Worm (Caenorhabditis elegans) whole organism, L3 larva: ENCODE measurements around the gene B0524.3.
A peak's percentile ranks its signal among the peaks of the same experiment; 100 is the strongest.

Experiments
- R02D3.7 ChIP-seq: fragments of 150-350 bp; optimal IDR thresholded peaks from 2 replicates; lab custom pipeline; 2014; ENCODE audit warnings: missing biosample characterization, missing genetic modification characterization
- ZK546.5 ChIP-seq: sonication (generic microtip); optimal IDR thresholded peaks from 2 replicates; lab custom pipeline; 2017; ENCODE audit warnings: missing biosample characterization, missing genetic modification characterization
- aly-2 ChIP-seq: fragments of 150-350 bp; optimal IDR thresholded peaks from 2 replicates; lab custom pipeline; 2014; ENCODE audit warnings: missing biosample characterization, missing genetic modification characterization
- ama-1 ChIP-seq: fragments of 150-350 bp; optimal IDR thresholded peaks from 2 replicates; lab custom pipeline; 2018
- ceh-16 ChIP-seq: sonication (generic microtip); optimal IDR thresholded peaks from 2 replicates; lab custom pipeline; 2017; ENCODE audit warnings: missing biosample characterization, missing genetic modification characterization
- ceh-28 ChIP-seq: fragments of 150-350 bp; optimal IDR thresholded peaks from 2 replicates; lab custom pipeline; 2014; ENCODE audit warnings: missing biosample characterization, missing genetic modification reagents, missing genetic modification characterization
- ceh-82 ChIP-seq: fragments of 150-350 bp; optimal IDR thresholded peaks from 2 replicates; lab custom pipeline; 2014; ENCODE audit warnings: missing biosample characterization, missing genetic modification characterization
- ceh-9 ChIP-seq: sonication (generic microtip); optimal IDR thresholded peaks from 2 replicates; lab custom pipeline; 2018; ENCODE audit warnings: missing biosample characterization, missing genetic modification characterization
- daf-12 ChIP-seq: fragments of 150-350 bp; optimal IDR thresholded peaks from 2 replicates; lab custom pipeline; 2014; ENCODE audit warnings: missing biosample characterization, missing genetic modification reagents, missing genetic modification characterization
- egl-27 ChIP-seq: sonication (generic microtip); optimal IDR thresholded peaks from 4 replicates; lab custom pipeline; 2017; ENCODE audit warnings: missing biosample characterization, missing genetic modification reagents, missing genetic modification characterization
- egl-5 ChIP-seq: fragments of 150-350 bp; optimal IDR thresholded peaks from 2 replicates; lab custom pipeline; 2017; ENCODE audit warnings: missing biosample characterization, missing genetic modification reagents, missing genetic modification characterization, inconsistent platforms
- elt-1 ChIP-seq: fragments of 150-350 bp; optimal IDR thresholded peaks from 2 replicates; lab custom pipeline; 2014; ENCODE audit warnings: missing biosample characterization, missing genetic modification characterization
- elt-2 ChIP-seq: sonication (generic microtip); optimal IDR thresholded peaks from 2 replicates; lab custom pipeline; 2016; ENCODE audit warnings: missing genetic modification reagents, mild to moderate bottlenecking, missing genetic modification characterization, missing compliant biosample characterization
- elt-3 ChIP-seq, 3 experiments: fragments of 150-350 bp in 1 of 3; sonication (generic microtip) in 2 of 3; optimal IDR thresholded peaks; 2 replicates in 2 of 3; 4 replicates in 1 of 3; lab custom pipeline; 2014 to 2017; ENCODE audit warnings: missing biosample characterization in 3 of 3, missing genetic modification characterization in 3 of 3
- eor-1 ChIP-seq, 2 experiments: fragments of 150-350 bp; optimal IDR thresholded peaks; 2 replicates each; lab custom pipeline; 2014 to 2018; ENCODE audit warnings: missing biosample characterization in 2 of 2, missing genetic modification characterization in 2 of 2
- fkh-10 ChIP-seq: sonication (generic microtip); optimal IDR thresholded peaks from 2 replicates; lab custom pipeline; 2017; ENCODE audit warnings: missing biosample characterization, missing genetic modification reagents, missing genetic modification characterization
- fkh-2 ChIP-seq: fragments of 150-350 bp; optimal IDR thresholded peaks from 2 replicates; lab custom pipeline; 2014; ENCODE audit warnings: missing biosample characterization, missing genetic modification reagents, missing genetic modification characterization
- fos-1 ChIP-seq: fragments of 150-350 bp; optimal IDR thresholded peaks from 2 replicates; lab custom pipeline; 2014; ENCODE audit warnings: missing biosample characterization, missing genetic modification characterization
- hmg-11 ChIP-seq: sonication (generic microtip); optimal IDR thresholded peaks from 2 replicates; lab custom pipeline; 2016; ENCODE audit warnings: missing genetic modification characterization, missing compliant biosample characterization
- jun-1 ChIP-seq: fragments of 150-350 bp; optimal IDR thresholded peaks from 2 replicates; lab custom pipeline; 2014; ENCODE audit warnings: missing biosample characterization, missing genetic modification reagents, missing genetic modification characterization
- lin-15B ChIP-seq: fragments of 150-350 bp; optimal IDR thresholded peaks from 2 replicates; lab custom pipeline; 2014; ENCODE audit warnings: missing biosample characterization, missing genetic modification characterization
- lin-39 ChIP-seq: fragments of 150-350 bp; optimal IDR thresholded peaks from 2 replicates; lab custom pipeline; 2018; ENCODE audit warnings: missing biosample characterization, missing genetic modification reagents, missing genetic modification characterization
- lsy-12 ChIP-seq: sonication (generic microtip); optimal IDR thresholded peaks from 2 replicates; lab custom pipeline; 2016; ENCODE audit warnings: mild to moderate bottlenecking, missing genetic modification characterization, missing compliant biosample characterization
- mdl-1 ChIP-seq: fragments of 150-350 bp; optimal IDR thresholded peaks from 2 replicates; lab custom pipeline; 2014; ENCODE audit warnings: missing biosample characterization, missing genetic modification characterization
- mml-1 ChIP-seq: fragments of 150-350 bp; sonication (generic microtip); optimal IDR thresholded peaks from 3 replicates; lab custom pipeline; 2014; ENCODE audit warnings: missing biosample characterization, missing genetic modification characterization
- nfya-1 ChIP-seq: sonication (generic microtip); optimal IDR thresholded peaks from 2 replicates; lab custom pipeline; 2017; ENCODE audit warnings: missing genetic modification characterization, mild to moderate bottlenecking, missing compliant biosample characterization, antibody characterized with exemption, moderate library complexity; ENCODE audit not compliant: insufficient read depth
- nhr-11 ChIP-seq: fragments of 150-350 bp; optimal IDR thresholded peaks from 2 replicates; lab custom pipeline; 2014; ENCODE audit warnings: missing biosample characterization, missing genetic modification characterization
- nhr-12 ChIP-seq: fragments of 150-350 bp; optimal IDR thresholded peaks from 2 replicates; lab custom pipeline; 2014; ENCODE audit warnings: missing biosample characterization, missing genetic modification characterization
- nhr-23 ChIP-seq: fragments of 150-350 bp; optimal IDR thresholded peaks from 2 replicates; lab custom pipeline; 2014; ENCODE audit warnings: missing biosample characterization, missing genetic modification reagents, missing genetic modification characterization
- nhr-237 ChIP-seq: fragments of 150-350 bp; optimal IDR thresholded peaks from 2 replicates; lab custom pipeline; 2014; ENCODE audit warnings: missing biosample characterization, missing genetic modification characterization
- nhr-25 ChIP-seq: sonication (generic microtip); optimal IDR thresholded peaks from 2 replicates; lab custom pipeline; 2017; ENCODE audit warnings: missing biosample characterization, missing genetic modification characterization
- nhr-28 ChIP-seq: fragments of 150-350 bp; optimal IDR thresholded peaks from 2 replicates; lab custom pipeline; 2014; ENCODE audit warnings: missing biosample characterization, missing genetic modification characterization
- nhr-43 ChIP-seq: sonication (generic microtip); optimal IDR thresholded peaks from 2 replicates; lab custom pipeline; 2016; ENCODE audit warnings: mild to moderate bottlenecking, missing genetic modification characterization, missing compliant biosample characterization; ENCODE audit not compliant: poor library complexity, severe bottlenecking
- nhr-67 ChIP-seq: fragments of 150-350 bp; optimal IDR thresholded peaks from 2 replicates; lab custom pipeline; 2014; ENCODE audit warnings: missing biosample characterization, missing genetic modification characterization
- nhr-76 ChIP-seq: fragments of 150-350 bp; sonication (generic microtip); optimal IDR thresholded peaks from 5 replicates; lab custom pipeline; 2014; ENCODE audit warnings: missing biosample characterization, missing genetic modification characterization
- nhr-77 ChIP-seq: fragments of 150-350 bp; optimal IDR thresholded peaks from 2 replicates; lab custom pipeline; 2014; ENCODE audit warnings: missing biosample characterization, missing genetic modification characterization
- pha-4 ChIP-seq: fragments of 150-350 bp; optimal IDR thresholded peaks from 2 replicates; lab custom pipeline; 2014; ENCODE audit warnings: missing biosample characterization, missing genetic modification reagents, missing genetic modification characterization
- pqm-1 ChIP-seq: fragments of 150-350 bp; optimal IDR thresholded peaks from 2 replicates; lab custom pipeline; 2017; ENCODE audit warnings: missing biosample characterization, missing genetic modification characterization, inconsistent platforms
- sea-2 ChIP-seq: fragments of 150-350 bp; sonication (generic microtip); optimal IDR thresholded peaks from 4 replicates; lab custom pipeline; 2014; ENCODE audit warnings: missing biosample characterization, missing genetic modification reagents, missing genetic modification characterization
- skn-1 ChIP-seq: fragments of 150-350 bp; optimal IDR thresholded peaks from 2 replicates; lab custom pipeline; 2014; ENCODE audit warnings: missing biosample characterization, missing genetic modification characterization
- snpc-4 ChIP-seq: fragments of 150-350 bp; optimal IDR thresholded peaks from 2 replicates; lab custom pipeline; 2014; ENCODE audit warnings: missing biosample characterization, missing genetic modification characterization
- tbx-2 ChIP-seq: sonication (generic microtip); optimal IDR thresholded peaks from 2 replicates; lab custom pipeline; 2016; ENCODE audit warnings: mild to moderate bottlenecking, missing genetic modification characterization, missing compliant biosample characterization
- unc-39 ChIP-seq: sonication (generic microtip); optimal IDR thresholded peaks from 4 replicates; lab custom pipeline; 2017; ENCODE audit warnings: missing biosample characterization, missing genetic modification characterization
- unc-62 ChIP-seq: fragments of 150-350 bp; sonication (generic microtip); optimal IDR thresholded peaks from 4 replicates; lab custom pipeline; 2014; ENCODE audit warnings: missing biosample characterization, missing genetic modification reagents, missing genetic modification characterization
- zag-1 ChIP-seq: fragments of 150-350 bp; optimal IDR thresholded peaks from 2 replicates; lab custom pipeline; 2014; ENCODE audit warnings: missing biosample characterization, missing genetic modification characterization
- ztf-11 ChIP-seq: fragments of 150-350 bp; optimal IDR thresholded peaks from 2 replicates; lab custom pipeline; 2014; ENCODE audit warnings: missing biosample characterization, missing genetic modification characterization
- ztf-4 ChIP-seq: fragments of 150-350 bp; optimal IDR thresholded peaks from 2 replicates; lab custom pipeline; 2014; ENCODE audit warnings: missing biosample characterization, missing genetic modification characterization

Gene B0524.3

DNA sequence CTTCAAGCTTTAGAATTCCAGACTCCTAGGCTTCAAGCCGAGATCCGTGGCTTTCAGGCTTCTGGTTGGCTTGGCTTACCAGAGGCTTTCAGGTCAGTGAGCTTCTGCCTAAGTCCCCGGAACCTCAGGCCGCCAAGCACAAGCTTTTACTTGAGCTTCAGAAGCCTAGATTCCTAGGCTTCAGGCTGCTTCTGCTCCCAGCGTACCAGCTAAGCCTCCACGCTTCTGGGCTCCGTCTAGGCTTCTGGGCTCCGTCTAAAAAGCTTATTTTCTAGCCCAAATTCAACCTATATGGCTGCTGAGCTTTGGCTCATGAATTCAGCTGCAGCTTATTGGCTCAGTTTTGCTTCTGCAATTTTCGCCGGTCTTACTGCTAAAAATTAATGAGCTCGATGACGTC, 38.3 kb downstream of the B0524.3 start:
- TF ChIP-seq pqm-1 (tag; lab: Kevin White, UChicago) (no peak), unc-39 (tag; lab: Kevin White, UChicago) (no peak), jun-1 (tag; lab: Kevin White, UChicago) (no peak), ceh-82 (tag; lab: Kevin White, UChicago) (no peak), eor-1 (tag; optimal IDR thresholded peaks at IDR 0.05; lab: Kevin White, UChicago) (no peak), elt-1 (tag; lab: Kevin White, UChicago) (no peak), sea-2 (GFP tag; lab: Kevin White, UChicago) (no peak), nhr-25 (no peak), elt-2 (tag; lab: Kevin White, UChicago) (no peak), nhr-43 (tag; lab: Kevin White, UChicago) (no peak), nhr-76 (tag; lab: Kevin White, UChicago) (no peak), nhr-28 (no peak), nhr-11 (tag; lab: Kevin White, UChicago) (no peak), pha-4 (tag; lab: Kevin White, UChicago) (no peak), fkh-2 (no peak), ztf-11 (tag; lab: Kevin White, UChicago) (no peak)
- TF ChIP-seq, all 47 proteins: peak for 0

DNA sequence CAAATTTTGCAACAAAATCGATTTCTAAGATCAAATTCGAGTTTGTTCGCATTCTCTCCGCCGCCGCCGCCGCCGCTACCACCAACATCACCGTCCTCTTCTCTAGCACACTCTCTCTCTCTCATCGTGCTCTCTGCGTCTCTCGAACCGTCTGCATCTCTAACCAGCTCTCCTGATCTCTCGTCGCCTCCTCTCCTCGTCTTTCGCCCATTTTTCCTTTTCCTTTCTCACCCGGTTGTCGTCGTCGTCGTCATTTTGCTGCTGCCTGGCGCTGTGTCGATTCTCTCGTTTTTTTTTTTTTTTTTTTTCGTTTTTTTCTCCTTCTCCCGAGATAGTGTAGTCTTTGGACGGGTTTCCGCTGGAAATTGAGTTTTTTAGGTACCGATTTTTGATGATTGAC, 39.0 kb downstream of the B0524.3 start:
- TF ChIP-seq nhr-43 (tag; lab: Kevin White, UChicago) (peak; percentile 97), daf-12 (tag; lab: Kevin White, UChicago) (no peak), nfya-1 (tag; lab: Kevin White, UChicago) (peak; percentile 97), nhr-25 (peak; percentile 99), nhr-77 (tag; lab: Kevin White, UChicago) (peak; percentile 1), jun-1 (tag; lab: Kevin White, UChicago) (peak; percentile 90), sea-2 (GFP tag; lab: Kevin White, UChicago) (no peak), fos-1 (tag; lab: Kevin White, UChicago) (peak; percentile 32), lin-39 (tag; lab: Kevin White, UChicago) (peak; percentile 97), nhr-12 (tag; lab: Kevin White, UChicago) (no peak), nhr-28 (no peak), skn-1 (tag; lab: Kevin White, UChicago) (peak; percentile 70), fkh-10 (GFP tag; lab: Kevin White, UChicago) (peak; percentile 82), unc-39 (tag; lab: Kevin White, UChicago) (no peak), zag-1 (tag; lab: Kevin White, UChicago) (no peak), egl-27 (tag; lab: Kevin White, UChicago) (peak; percentile 92), nhr-67 (tag; lab: Kevin White, UChicago) (no peak), mdl-1 (peak; percentile 72), ZK546.5 (tag; lab: Kevin White, UChicago) (no peak), mml-1 (no peak), nhr-237 (tag; lab: Kevin White, UChicago) (no peak), elt-1 (tag; lab: Kevin White, UChicago) (peak; percentile 86), ceh-82 (tag; lab: Kevin White, UChicago) (peak; percentile 70), elt-3 (tag; optimal IDR thresholded peaks at IDR 0.05; lab: Kevin White, UChicago) (no peak), ceh-9 (tag; lab: Kevin White, UChicago) (no peak), elt-2 (tag; lab: Kevin White, UChicago) (peak; percentile 76), unc-62 (GFP tag; lab: Kevin White, UChicago) (peak; percentile 83), fkh-2 (no peak), egl-5 (no peak), lin-15B (tag; lab: Kevin White, UChicago) (peak; percentile 51), pqm-1 (tag; lab: Kevin White, UChicago) (peak; percentile 74), lsy-12 (tag; lab: Kevin White, UChicago) (peak; percentile 79), R02D3.7 (tag; lab: Kevin White, UChicago) (peak; percentile 73), snpc-4 (tag; lab: Kevin White, UChicago) (peak; percentile 46), eor-1 (tag; optimal IDR thresholded peaks at IDR 0.05; lab: Kevin White, UChicago) (no peak), tbx-2 (tag; lab: Kevin White, UChicago) (peak; percentile 65), nhr-23 (tag; lab: Kevin White, UChicago) (peak; percentile 97), nhr-76 (tag; lab: Kevin White, UChicago) (no peak), ceh-16 (tag; lab: Kevin White, UChicago) (no peak), ztf-11 (tag; lab: Kevin White, UChicago) (no peak), aly-2 (tag; lab: Kevin White, UChicago) (no peak), pha-4 (tag; lab: Kevin White, UChicago) (peak; percentile 97), ama-1 (lab: Kevin White, UChicago) (peak; percentile 40), nhr-11 (tag; lab: Kevin White, UChicago) (peak; percentile 60), ceh-28 (peak; percentile 85), ztf-4 (tag; lab: Kevin White, UChicago) (peak; percentile 7), hmg-11 (peak; percentile 42)
